Fruit fly (Drosophila melanogaster) whole organism: ENCODE results near the gene CG10283.

ENCODE experiments used
- CG8478 ChIP-seq: fragments of >200 bp; optimal IDR thresholded peaks from 2 replicates; lab custom pipeline; 2018; ENCODE audit warnings: inconsistent platforms
- Dll ChIP-seq: fragments of >200 bp; optimal IDR thresholded peaks from 2 replicates; lab custom pipeline; 2017
- EcR ChIP-seq, 2 experiments: fragments of >200 bp; optimal IDR thresholded peaks; 2 replicates each; lab custom pipeline; 2017; ENCODE audit warnings: missing biosample characterization in 2 of 2, missing genetic modification characterization in 2 of 2, missing genetic modification reagents in 2 of 2
- pan ChIP-seq: fragments of >200 bp; optimal IDR thresholded peaks from 2 replicates; lab custom pipeline; 2017
- psq ChIP-seq: fragments of >200 bp; optimal IDR thresholded peaks from 2 replicates; lab custom pipeline; 2017
- usp ChIP-seq: fragments of >200 bp; optimal IDR thresholded peaks from 2 replicates; lab custom pipeline; 2017; ENCODE audit warnings: missing biosample characterization, missing genetic modification characterization, mixed read lengths

Gene CG10283

dm6 chr2L:18459698-18460348, 24.5 kb downstream of the CG10283 start:
- TF ChIP-seq EcR (GFP tag; optimal IDR thresholded peaks at IDR 0.05; lab: Kevin White, UChicago) (peak in 1 of 2 experiments; percentile 84), CG8478 (lab: Kevin White, UChicago) (no peak)

- TF ChIP-seq EcR (GFP tag; optimal IDR thresholded peaks at IDR 0.05; lab: Kevin White, UChicago): peak in 1 of 2 experiments; percentile 41
- no peak for TF ChIP-seq Dll (lab: Kevin White, UChicago)
Measured at dm6 chr2L:18458527-18458926, 25.8 kb downstream of the CG10283 start.

- TF ChIP-seq CG8478 (lab: Kevin White, UChicago) (no peak), psq (lab: Kevin White, UChicago) (no peak), EcR (GFP tag; optimal IDR thresholded peaks at IDR 0.05; lab: Kevin White, UChicago) (peak in 1 of 2 experiments; percentile 31)
Measured at dm6 chr2L:18456932-18457583, 27.3 kb downstream of the CG10283 start.

dm6 chr2L:18455506-18456491, 28.5 kb downstream of the CG10283 start:
- TF ChIP-seq psq (lab: Kevin White, UChicago): no peak
- TF ChIP-seq Dll (lab: Kevin White, UChicago): no peak
- TF ChIP-seq EcR (GFP tag; optimal IDR thresholded peaks at IDR 0.05; lab: Kevin White, UChicago): peak in 1 of 2 experiments; percentile 41
- TF ChIP-seq usp: no peak
- peak; percentile 86 for TF ChIP-seq CG8478 (lab: Kevin White, UChicago)
- no peak for TF ChIP-seq pan (lab: Kevin White, UChicago)

DNA sequence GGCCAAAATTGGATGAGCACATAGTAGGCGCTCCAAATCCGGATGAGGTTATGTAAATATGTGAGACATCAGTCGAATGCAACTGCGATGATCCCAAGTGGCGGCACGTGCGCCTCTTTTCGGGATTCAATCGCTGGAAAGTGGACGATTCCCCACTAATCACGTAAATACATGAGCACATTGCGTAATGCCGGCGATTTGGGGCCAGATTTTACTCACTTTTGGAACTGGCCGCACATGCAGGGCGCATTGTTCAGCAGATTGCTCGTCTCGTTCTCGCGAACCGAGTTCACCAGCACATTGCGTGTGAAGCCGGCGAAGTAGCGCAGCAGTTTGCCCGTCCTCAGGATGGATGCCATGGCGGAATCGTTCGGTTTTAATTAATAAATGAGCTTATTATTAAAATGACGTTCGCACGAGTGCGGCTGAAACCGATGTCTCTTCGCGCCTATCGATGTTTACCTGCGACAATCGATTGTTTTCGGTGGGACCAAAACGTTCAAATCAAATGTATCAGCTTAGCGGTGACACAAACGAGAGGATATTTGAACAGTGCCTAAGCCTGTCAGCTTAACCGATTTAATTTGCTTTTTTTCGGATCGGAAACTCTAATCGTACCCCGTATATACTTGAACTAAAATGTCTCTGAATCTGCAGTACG, 30.1 kb downstream of the CG10283 start, which contains the start of the genes bsf and Ntf-2r:
TSS of gene bsf (minus strand) at position 460 of the 661 bp plus-strand sequence.
TSS of gene Ntf-2r (plus strand) at position 522 of the 661 bp plus-strand sequence.
- no peak for TF ChIP-seq pan (lab: Kevin White, UChicago)
- no peak for TF ChIP-seq psq (lab: Kevin White, UChicago)
- TF ChIP-seq usp: no peak
- TF ChIP-seq Dll (lab: Kevin White, UChicago): no peak
- TF ChIP-seq CG8478 (lab: Kevin White, UChicago): no peak
- no peak for TF ChIP-seq EcR (GFP tag; optimal IDR thresholded peaks at IDR 0.05; lab: Kevin White, UChicago)

DNA sequence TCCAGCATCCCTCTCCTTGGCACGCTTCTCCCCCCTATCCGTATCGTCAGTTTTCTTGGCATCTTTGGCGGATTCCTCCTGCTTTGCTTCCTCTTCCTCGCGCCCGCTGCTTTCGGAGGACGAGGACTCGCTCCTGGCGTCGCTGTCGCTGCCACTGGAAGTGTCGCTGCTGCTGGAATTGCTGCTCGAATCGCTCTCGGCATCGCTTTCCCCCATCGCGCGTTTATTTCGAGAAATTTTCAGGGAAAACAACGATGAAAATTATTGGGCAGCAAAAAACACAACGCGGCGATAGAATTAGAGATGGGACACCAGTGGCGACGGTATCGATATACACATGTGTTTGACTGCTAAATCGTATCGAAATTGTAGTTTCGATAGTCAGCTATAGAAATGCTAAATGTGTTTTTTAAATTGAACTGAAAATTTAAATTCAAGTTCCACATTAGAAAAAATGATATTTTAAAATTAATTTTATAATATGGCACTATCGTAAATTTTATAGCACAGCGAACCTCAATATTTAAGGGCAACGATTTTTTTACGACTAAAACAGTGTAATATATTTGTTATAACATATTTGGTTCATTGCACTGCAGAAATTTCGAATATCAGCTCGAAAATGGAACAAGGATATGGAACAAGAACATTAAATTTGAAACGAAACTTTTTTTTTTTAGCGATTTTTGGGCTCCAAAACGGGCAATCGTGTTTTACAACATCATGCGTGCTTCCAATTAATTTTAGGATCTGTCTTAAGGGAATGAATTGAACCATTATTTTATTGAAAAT, 35.5 kb downstream of the CG10283 start, which contains the start of gene ncm:
TSS of gene ncm (minus strand) at position 319 of the 792 bp plus-strand sequence.
- no peak for TF ChIP-seq Dll (lab: Kevin White, UChicago)
- TF ChIP-seq pan (lab: Kevin White, UChicago): no peak
- TF ChIP-seq usp: no peak
- no peak for TF ChIP-seq psq (lab: Kevin White, UChicago)
- TF ChIP-seq EcR (GFP tag; optimal IDR thresholded peaks at IDR 0.05; lab: Kevin White, UChicago): no peak
- TF ChIP-seq CG8478 (lab: Kevin White, UChicago): no peak

dm6 chr2L:18442903-18443608, 41.3 kb downstream of the CG10283 start, which contains the start of gene RpS26:
Gene RpS26, minus strand, starts transcription at chr2L:18443277.
- no peak for TF ChIP-seq psq (lab: Kevin White, UChicago)

- no peak for TF ChIP-seq usp
- no peak for TF ChIP-seq pan (lab: Kevin White, UChicago)
- no peak for TF ChIP-seq psq (lab: Kevin White, UChicago)
- no peak for TF ChIP-seq Dll (lab: Kevin White, UChicago)
- no peak for TF ChIP-seq EcR (GFP tag; optimal IDR thresholded peaks at IDR 0.05; lab: Kevin White, UChicago)
- TF ChIP-seq CG8478 (lab: Kevin White, UChicago): no peak
Measured at dm6 chr2L:18441220-18441619, 43.1 kb downstream of the CG10283 start.
